Fruit fly (Drosophila melanogaster): ENCODE measurements around the gene CG13305.

CG13305 gene

dm6 chr3L:8651876-8652571 is 5.4 kb upstream of the CG13305 start:
- TF ChIP-seq Abd-B (GFP tag; optimal IDR thresholded peaks at IDR 0.05) = peak; percentile 41
- TF ChIP-seq CG7987 (GFP tag; optimal IDR thresholded peaks at IDR 0.05) = no peak
- no peak for TF ChIP-seq CG1529 (GFP tag; optimal IDR thresholded peaks at IDR 0.05)
- TF ChIP-seq twi (tag; optimal IDR thresholded peaks at IDR 0.05) = no peak
- no peak for TF ChIP-seq CG9797 (GFP tag; optimal IDR thresholded peaks at IDR 0.05)
- TF ChIP-seq CG42726 (GFP tag; IDR thresholded peaks at IDR 0.05; ENCODE audit: partially characterized antibody) = peak; percentile 73
- no peak for TF ChIP-seq wdn (GFP tag; IDR thresholded peaks at IDR 0.05)
- peak; percentile 60; the same call in 1 of the 3 replicates for TF ChIP-seq Opbp (GFP tag; IDR thresholded peaks at IDR 0.05; ENCODE audit: partially characterized antibody)
- no peak for TF ChIP-seq aop (GFP tag; IDR thresholded peaks at IDR 0.05)
- TF ChIP-seq dm (GFP tag; optimal IDR thresholded peaks at IDR 0.05) = no peak
- peak; percentile 51; the same call in 1 of the 2 replicates for TF ChIP-seq CG32532 (GFP tag; IDR thresholded peaks at IDR 0.05)
- no peak for TF ChIP-seq unpg (GFP tag; optimal IDR thresholded peaks at IDR 0.05)
- no peak for TF ChIP-seq tin (GFP tag; optimal IDR thresholded peaks at IDR 0.05)
- no peak for TF ChIP-seq Tbp (GFP tag; optimal IDR thresholded peaks at IDR 0.05)
- peak; percentile 20 for TF ChIP-seq CG15696 (tag; optimal IDR thresholded peaks at IDR 0.05)
- no peak for TF ChIP-seq gem (tag; optimal IDR thresholded peaks at IDR 0.05)
- peak; percentile 17 for TF ChIP-seq CoRest (tag; optimal IDR thresholded peaks at IDR 0.05)
- TF ChIP-seq Rfx (GFP tag; IDR thresholded peaks at IDR 0.05) = no peak; the same call in 1 of the 2 replicates
- TF ChIP-seq eyg (GFP tag; optimal IDR thresholded peaks at IDR 0.05) = no peak
- no peak for TF ChIP-seq Asciz (GFP tag; optimal IDR thresholded peaks at IDR 0.05)
- no peak for TF ChIP-seq CG13296 (GFP tag; optimal IDR thresholded peaks at IDR 0.05)
- TF ChIP-seq zen (tag; optimal IDR thresholded peaks at IDR 0.05) = peak; percentile 32
- TF ChIP-seq ac (GFP tag; optimal IDR thresholded peaks at IDR 0.05) = no peak
- peak; percentile 37; the same call in 1 of the 2 replicates for TF ChIP-seq slbo (GFP tag; IDR thresholded peaks at IDR 0.05)
- TF ChIP-seq Med (GFP tag) = peak; percentile 18
- no peak for TF ChIP-seq slp2 (GFP tag; optimal IDR thresholded peaks at IDR 0.05)
- TF ChIP-seq vvl (GFP tag; IDR thresholded peaks at IDR 0.05) = peak; percentile 31; the same call in 1 of the 2 replicates
- TF ChIP-seq Ptx1 (GFP tag; IDR thresholded peaks at IDR 0.05) = 0 out of 2 replicates have a peak, but pooled peaks have one; percentile 11
- peak; percentile 26 for TF ChIP-seq Xbp1 (GFP tag; optimal IDR thresholded peaks at IDR 0.05)
- no peak for TF ChIP-seq CG13775 (GFP tag; optimal IDR thresholded peaks at IDR 0.05)
- TF ChIP-seq ranshi (GFP tag; IDR thresholded peaks at IDR 0.05) = 0 out of 2 replicates have a peak, but pooled peaks have one; percentile 7
- TF ChIP-seq Dbx (GFP tag; IDR thresholded peaks at IDR 0.05) = peak; percentile 45; the same call in 1 of the 3 replicates
- no peak for TF ChIP-seq CG34376 (GFP tag; optimal IDR thresholded peaks at IDR 0.05)
- TF ChIP-seq CG12236 (GFP tag; optimal IDR thresholded peaks at IDR 0.05) = no peak
- peak in 1 of 2 experiments; percentile 46 for TF ChIP-seq Dfd (GFP tag; optimal IDR thresholded peaks at IDR 0.05)
- TF ChIP-seq NC2β (GFP tag; optimal IDR thresholded peaks at IDR 0.05) = no peak
- TF ChIP-seq zf30C (GFP tag; optimal IDR thresholded peaks at IDR 0.05) = no peak
- TF ChIP-seq ase (GFP tag; IDR thresholded peaks at IDR 0.05) = no peak
- TF ChIP-seq CG7372 (GFP tag; IDR thresholded peaks at IDR 0.05) = no peak
- peak; percentile 4 for TF ChIP-seq dmrt11E (tag; optimal IDR thresholded peaks at IDR 0.05)
- TF ChIP-seq seq (GFP tag; IDR thresholded peaks at IDR 0.05) = no peak
- peak; percentile 96 for TF ChIP-seq CTCF (GFP tag; optimal IDR thresholded peaks at IDR 0.05)
- TF ChIP-seq amos (GFP tag; IDR thresholded peaks at IDR 0.05; ENCODE audit: partially characterized antibody) = peak; percentile 65
- TF ChIP-seq sens (GFP tag) = peak; percentile 23
- no peak for TF ChIP-seq salm (tag; optimal IDR thresholded peaks at IDR 0.05)
- 0 out of 3 replicates have a peak, but pooled peaks have one; percentile 26 for TF ChIP-seq CG2199 (GFP tag; IDR thresholded peaks at IDR 0.05)
- no peak for TF ChIP-seq pho (GFP tag; optimal IDR thresholded peaks at IDR 0.05)
- TF ChIP-seq CG3847 (GFP tag; IDR thresholded peaks at IDR 0.05) = 0 out of 2 replicates have a peak, but pooled peaks have one; percentile 17
- no peak for TF ChIP-seq Hmr (GFP tag; optimal IDR thresholded peaks at IDR 0.05)
- no peak for TF ChIP-seq CG2129 (GFP tag; IDR thresholded peaks at IDR 0.05; ENCODE audit: partially characterized antibody)
